Fruit fly (Drosophila melanogaster) whole organism, embryonic: ENCODE measurements around the gene CG43055.

Experiments
- BtbVII ChIP-seq: fragments of 200-800 bp; sonication (Bioruptor generic); optimal IDR thresholded peaks from 3 replicates; lab custom pipeline; 2017; ENCODE audit warnings: missing biosample characterization, mild to moderate bottlenecking, missing genetic modification characterization
- CG11247 ChIP-seq: fragments of 200-800 bp; sonication (Bioruptor generic); IDR thresholded peaks from 2 replicates; pipeline ENCODE4 v1.3.6; 2022; ENCODE audit warnings: missing biosample characterization, missing genetic modification characterization
- CG11560 ChIP-seq: fragments of 200-800 bp; sonication (Bioruptor generic); IDR thresholded peaks from 3 replicates; pipeline ENCODE4 v1.3.6; 2022; ENCODE audit warnings: missing biosample characterization, missing genetic modification characterization
- CG12155 ChIP-seq: fragments of 200-800 bp; sonication (Bioruptor generic); optimal IDR thresholded peaks from 3 replicates; lab custom pipeline; 2016; ENCODE audit warnings: missing biosample characterization, missing genetic modification characterization
- CG13894 ChIP-seq: fragments of 200-800 bp; sonication (Bioruptor generic); optimal IDR thresholded peaks from 3 replicates; lab custom pipeline; 2018; ENCODE audit warnings: missing biosample characterization, mild to moderate bottlenecking, missing genetic modification characterization, moderate library complexity
- CG18011 ChIP-seq: fragments of 200-800 bp; sonication (Bioruptor generic); optimal IDR thresholded peaks from 2 replicates; lab custom pipeline; 2017; ENCODE audit warnings: missing biosample characterization, missing genetic modification characterization, mild to moderate bottlenecking, moderate library complexity, missing genotype
- CG2678 ChIP-seq: fragments of 200-800 bp; sonication (Bioruptor generic); optimal IDR thresholded peaks from 3 replicates; lab custom pipeline; 2019; ENCODE audit warnings: missing biosample characterization, mild to moderate bottlenecking, missing genetic modification characterization, moderate library complexity
- CG34224 ChIP-seq: fragments of 200-800 bp; sonication (Bioruptor generic); IDR thresholded peaks from 3 replicates; pipeline ENCODE4 v1.3.6; 2022; ENCODE audit warnings: missing biosample characterization, missing genetic modification characterization; ENCODE audit not compliant: partially characterized antibody
- CG4730 ChIP-seq: fragments of 200-800 bp; sonication (Bioruptor generic); IDR thresholded peaks from 2 replicates; pipeline ENCODE4 v1.3.6; 2022; ENCODE audit warnings: missing biosample characterization, missing genetic modification characterization
- CG4854 ChIP-seq: fragments of 200-800 bp; sonication (Bioruptor generic); optimal IDR thresholded peaks from 2 replicates; lab custom pipeline; 2016; ENCODE audit warnings: missing biosample characterization, missing genetic modification characterization, inconsistent platforms
- CG9817 ChIP-seq: fragments of 200-800 bp; sonication (Bioruptor generic); optimal IDR thresholded peaks from 2 replicates; lab custom pipeline; 2018; ENCODE audit warnings: missing biosample characterization, mild to moderate bottlenecking, missing genetic modification characterization, moderate library complexity
- CkIIα-i1 ChIP-seq: fragments of 200-800 bp; sonication (Bioruptor generic); IDR thresholded peaks from 2 replicates; pipeline ENCODE4 v1.3.6; 2022; ENCODE audit warnings: missing biosample characterization, missing genetic modification characterization
- Dek ChIP-seq: fragments of 200-800 bp; sonication (Bioruptor generic); optimal IDR thresholded peaks from 3 replicates; lab custom pipeline; 2019; ENCODE audit warnings: missing biosample characterization, mild to moderate bottlenecking, missing genetic modification characterization, moderate library complexity
- Dll ChIP-seq: fragments of 200-800 bp; sonication (Bioruptor generic); IDR thresholded peaks from 4 replicates; pipeline ENCODE4 v1.3.6; 2022; ENCODE audit warnings: missing biosample characterization, missing genetic modification characterization; ENCODE audit not compliant: partially characterized antibody
- Dref ChIP-seq: fragments of 200-800 bp; sonication (Bioruptor generic); IDR thresholded peaks from 2 replicates; pipeline ENCODE4 v1.3.6; 2022; ENCODE audit warnings: missing biosample characterization, missing genetic modification characterization
- Fer2 ChIP-seq: fragments of 200-800 bp; sonication (Bioruptor generic); optimal IDR thresholded peaks from 2 replicates; lab custom pipeline; 2018; ENCODE audit warnings: missing biosample characterization, mild to moderate bottlenecking, missing genetic modification characterization, moderate library complexity
- GATAe ChIP-seq: fragments of 200-800 bp; sonication (Bioruptor generic); conservative IDR thresholded peaks from 2 replicates; pipeline ENCODE4 v1.3.6; 2022; ENCODE audit warnings: missing biosample characterization, missing genetic modification characterization
- Gug ChIP-seq: fragments of 200-800 bp; sonication (Bioruptor generic); IDR thresholded peaks from 4 replicates; pipeline ENCODE4 v1.3.6; 2022; ENCODE audit warnings: missing biosample characterization, missing genetic modification characterization
- H2.0 ChIP-seq: fragments of 200-800 bp; sonication (Bioruptor generic); IDR thresholded peaks from 2 replicates; pipeline ENCODE4 v1.3.6; 2022; ENCODE audit warnings: missing biosample characterization, missing genetic modification characterization
- HHEX ChIP-seq: fragments of 200-800 bp; sonication (Bioruptor generic); optimal IDR thresholded peaks from 3 replicates; lab custom pipeline; 2017; ENCODE audit warnings: missing biosample characterization, mild to moderate bottlenecking, missing genetic modification characterization, missing genetic modification reagents
- HLH54F ChIP-seq: fragments of 200-800 bp; sonication (Bioruptor generic); optimal IDR thresholded peaks from 3 replicates; lab custom pipeline; 2016; ENCODE audit warnings: missing biosample characterization, missing genetic modification characterization
- Hey ChIP-seq: fragments of 200-800 bp; sonication (Bioruptor generic); optimal IDR thresholded peaks from 3 replicates; lab custom pipeline; 2018; ENCODE audit warnings: missing biosample characterization, mild to moderate bottlenecking, missing genetic modification characterization
- Kr ChIP-seq: fragments of 200-800 bp; sonication (Bioruptor generic); optimal IDR thresholded peaks from 2 replicates; lab custom pipeline; 2017; ENCODE audit warnings: missing biosample characterization, mild to moderate bottlenecking, missing genetic modification characterization
- MESR4 ChIP-seq: fragments of 200-800 bp; sonication (Bioruptor generic); optimal IDR thresholded peaks from 2 replicates; lab custom pipeline; 2018; ENCODE audit warnings: missing biosample characterization, mild to moderate bottlenecking, missing genetic modification characterization, moderate library complexity
- NC2β ChIP-seq: fragments of 200-800 bp; sonication (Bioruptor generic); optimal IDR thresholded peaks from 2 replicates; lab custom pipeline; 2016; ENCODE audit warnings: missing biosample characterization, missing genetic modification characterization
- NfI ChIP-seq: fragments of 200-800 bp; sonication (Bioruptor generic); optimal IDR thresholded peaks from 3 replicates; lab custom pipeline; 2018; ENCODE audit warnings: missing biosample characterization, mild to moderate bottlenecking, missing genetic modification characterization, moderate library complexity
- Ravus ChIP-seq: fragments of 200-800 bp; sonication (Bioruptor generic); IDR thresholded peaks from 2 replicates; pipeline ENCODE4 v1.3.6; 2022; ENCODE audit warnings: missing biosample characterization, missing genetic modification characterization
- Rfx ChIP-seq: fragments of 200-800 bp; sonication (Bioruptor generic); IDR thresholded peaks from 2 replicates; pipeline ENCODE4 v1.3.6; 2022; ENCODE audit warnings: missing biosample characterization, missing genetic modification characterization
- Side ChIP-seq: fragments of 200-800 bp; sonication (Bioruptor generic); optimal IDR thresholded peaks from 2 replicates; lab custom pipeline; 2016; ENCODE audit warnings: missing biosample characterization, missing genetic modification characterization
- Spps ChIP-seq: fragments of 200-800 bp; sonication (Bioruptor generic); optimal IDR thresholded peaks from 2 replicates; lab custom pipeline; 2018; ENCODE audit warnings: missing biosample characterization, mild to moderate bottlenecking, missing genetic modification characterization
- Trl ChIP-seq, 3 experiments: fragments of >200 bp in 2 of 3; fragments of 200-800 bp in 1 of 3; sonication (Bioruptor generic) in 1 of 3; optimal IDR thresholded peaks; 2 replicates in 1 of 3; 3 replicates in 2 of 3; lab custom pipeline; 2016 to 2017; ENCODE audit warnings: missing biosample characterization in 1 of 3, missing genetic modification characterization in 1 of 3
- amos ChIP-seq: fragments of 200-800 bp; sonication (Bioruptor generic); IDR thresholded peaks from 2 replicates; pipeline ENCODE4 v1.3.6; 2022; ENCODE audit warnings: missing biosample characterization, missing genetic modification characterization; ENCODE audit not compliant: partially characterized antibody
- ap ChIP-seq: fragments of 200-800 bp; sonication (Bioruptor generic); IDR thresholded peaks from 2 replicates; pipeline ENCODE4 v1.3.6; 2022; ENCODE audit warnings: missing biosample characterization, missing genetic modification characterization
- bsh ChIP-seq, 2 experiments: fragments of 200-800 bp; sonication (Bioruptor generic); optimal IDR thresholded peaks; 2 replicates each; lab custom pipeline; 2017 to 2018; ENCODE audit warnings: mild to moderate bottlenecking in 2 of 2, missing biosample characterization in 2 of 2, missing genetic modification characterization in 2 of 2, moderate library complexity in 1 of 2
- emc ChIP-seq: fragments of 200-800 bp; sonication (Bioruptor generic); optimal IDR thresholded peaks from 2 replicates; lab custom pipeline; 2016; ENCODE audit warnings: missing biosample characterization, missing genetic modification characterization
- gsb-n ChIP-seq: fragments of 200-800 bp; sonication (Bioruptor generic); optimal IDR thresholded peaks from 3 replicates; lab custom pipeline; 2018; ENCODE audit warnings: missing biosample characterization, mild to moderate bottlenecking, missing genetic modification characterization
- ken ChIP-seq: fragments of 200-800 bp; sonication (Bioruptor generic); IDR thresholded peaks from 3 replicates; pipeline ENCODE4 v1.3.6; 2022; ENCODE audit warnings: missing biosample characterization, missing genetic modification characterization
- klu ChIP-seq: fragments of 200-800 bp; sonication (Bioruptor generic); IDR thresholded peaks from 2 replicates; pipeline ENCODE4 v1.3.6; 2022; ENCODE audit warnings: missing biosample characterization, missing genetic modification characterization
- lilli ChIP-seq: fragments of 200-800 bp; sonication (Bioruptor generic); optimal IDR thresholded peaks from 3 replicates; lab custom pipeline; 2016; ENCODE audit warnings: missing biosample characterization, missing genetic modification characterization
- nau ChIP-seq: fragments of 200-800 bp; sonication (Bioruptor generic); optimal IDR thresholded peaks from 3 replicates; lab custom pipeline; 2017; ENCODE audit warnings: missing biosample characterization, mild to moderate bottlenecking, missing genetic modification characterization, missing genetic modification reagents
- nom ChIP-seq: fragments of 200-800 bp; sonication (Bioruptor generic); optimal IDR thresholded peaks from 2 replicates; lab custom pipeline; 2017; ENCODE audit warnings: missing biosample characterization, missing genetic modification characterization, mild to moderate bottlenecking, moderate library complexity, missing genetic modification reagents
- ranshi ChIP-seq: fragments of 200-800 bp; sonication (Bioruptor generic); IDR thresholded peaks from 2 replicates; pipeline ENCODE4 v1.3.6; 2022; ENCODE audit warnings: missing biosample characterization, missing genetic modification characterization
- salm ChIP-seq: fragments of 200-800 bp; sonication (Bioruptor generic); optimal IDR thresholded peaks from 2 replicates; lab custom pipeline; 2018; ENCODE audit warnings: missing biosample characterization, mild to moderate bottlenecking, missing genetic modification characterization
- trem ChIP-seq: fragments of 200-800 bp; optimal IDR thresholded peaks from 3 replicates; lab custom pipeline; 2019; ENCODE audit warnings: missing biosample characterization, mild to moderate bottlenecking, missing genetic modification characterization, moderate library complexity
- trh ChIP-seq: fragments of 200-800 bp; sonication (Bioruptor generic); optimal IDR thresholded peaks from 2 replicates; lab custom pipeline; 2016; ENCODE audit warnings: missing biosample characterization, missing genetic modification characterization
- unc-4 ChIP-seq: fragments of 200-800 bp; sonication (Bioruptor generic); IDR thresholded peaks from 2 replicates; pipeline ENCODE4 v1.3.6; 2022; ENCODE audit warnings: missing biosample characterization, missing genetic modification characterization; ENCODE audit not compliant: partially characterized antibody
- vfl ChIP-seq: fragments of 200-800 bp; sonication (Bioruptor generic); optimal IDR thresholded peaks from 2 replicates; lab custom pipeline; 2016; ENCODE audit warnings: missing biosample characterization, missing genetic modification characterization
- vvl ChIP-seq: fragments of 200-800 bp; sonication (Bioruptor generic); IDR thresholded peaks from 2 replicates; pipeline ENCODE4 v1.3.6; 2022; ENCODE audit warnings: missing biosample characterization, missing genetic modification characterization

Gene CG43055

DNA sequence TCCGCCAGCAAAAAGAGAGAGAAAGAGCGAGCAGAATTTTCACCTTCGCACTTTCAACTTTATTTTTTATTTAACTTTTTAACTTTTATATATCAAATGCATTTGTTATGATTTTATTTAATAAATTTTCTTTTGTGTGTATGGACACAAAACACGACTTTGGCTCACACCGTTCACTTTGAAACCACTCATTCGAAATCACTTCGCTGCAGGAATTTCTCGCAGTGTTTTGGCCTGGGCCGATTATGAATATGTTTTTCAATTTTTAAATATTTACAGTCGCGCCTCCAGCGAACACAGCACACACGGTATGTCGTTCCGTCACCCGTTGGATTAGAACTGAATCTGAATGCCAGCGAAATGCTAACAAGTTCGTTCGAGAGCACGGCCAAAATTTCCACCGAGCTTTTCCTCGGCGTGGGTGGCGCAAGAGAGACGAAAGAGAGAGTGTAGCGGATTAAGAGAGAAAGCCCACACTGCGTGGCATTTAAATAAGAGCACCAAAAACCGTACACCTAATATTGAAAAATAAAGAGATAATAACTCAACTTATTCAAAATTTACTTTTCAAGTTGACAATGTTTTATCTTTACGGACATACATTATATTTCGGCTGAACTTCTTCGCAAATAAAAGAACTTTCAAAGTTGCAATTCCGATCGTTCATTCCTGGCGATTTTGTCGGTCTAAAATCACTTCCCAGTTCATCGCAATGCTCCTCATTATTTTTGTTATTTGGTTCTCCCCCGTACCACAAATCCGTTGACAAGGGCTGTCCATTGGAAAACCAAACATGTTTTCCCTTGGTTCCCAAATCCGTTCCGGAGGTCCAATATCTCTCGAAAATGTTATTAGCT lies 30.2 kb downstream of the CG43055 start, which contains the start of gene CG15431 (continued):
- TF ChIP-seq Spps (tag; lab: Kevin White, UChicago): no peak
- TF ChIP-seq Rfx (GFP tag; lab: Robert Waterston, UW): peak; percentile 73
- no peak for TF ChIP-seq trem (tag; lab: Kevin White, UChicago)
- peak; percentile 14; the same call in 1 of the 2 replicates for TF ChIP-seq amos (GFP tag; lab: Robert Waterston, UW)
- TF ChIP-seq CG4730 (GFP tag; lab: Robert Waterston, UW): no peak
- no peak for TF ChIP-seq nom
- no peak for TF ChIP-seq GATAe (GFP tag; lab: Robert Waterston, UW)
- no peak for TF ChIP-seq Fer2
- TF ChIP-seq Side (GFP tag; lab: Kevin White, UChicago): no peak
- peak; percentile 41 for TF ChIP-seq CG4854 (GFP tag; lab: Kevin White, UChicago)
- no peak for TF ChIP-seq Kr (GFP tag; lab: Kevin White, UChicago)
- no peak for TF ChIP-seq Hey (tag; lab: Kevin White, UChicago)
- TF ChIP-seq unc-4 (GFP tag; lab: Robert Waterston, UW): no peak
- no peak for TF ChIP-seq CG34224 (GFP tag; lab: Robert Waterston, UW)
- no peak for TF ChIP-seq Dll (GFP tag; lab: Robert Waterston, UW)
- no peak for TF ChIP-seq CG12155
- peak; percentile 66 for TF ChIP-seq HHEX (GFP tag; lab: Kevin White, UChicago)
- TF ChIP-seq bsh (GFP tag; optimal IDR thresholded peaks at IDR 0.05; lab: Kevin White, UChicago): no peak
- peak; percentile 43 for TF ChIP-seq BtbVII
- TF ChIP-seq emc (GFP tag; lab: Kevin White, UChicago): no peak
- no peak; the same call in 1 of the 2 replicates for TF ChIP-seq ranshi (GFP tag; lab: Robert Waterston, UW)
- 0 out of 3 replicates have a peak, but pooled peaks have one; percentile 42 for TF ChIP-seq ken (GFP tag; lab: Robert Waterston, UW)
- no peak for TF ChIP-seq gsb-n (tag; lab: Kevin White, UChicago)
- TF ChIP-seq salm (tag; lab: Kevin White, UChicago): peak; percentile 32
- TF ChIP-seq NfI (GFP tag; lab: Kevin White, UChicago): peak; percentile 67
- TF ChIP-seq NC2β (GFP tag; lab: Kevin White, UChicago): no peak
- peak; percentile 68 for TF ChIP-seq Dek
- peak; percentile 57 for TF ChIP-seq klu (GFP tag; lab: Robert Waterston, UW)
- TF ChIP-seq H2.0 (GFP tag; lab: Robert Waterston, UW): peak; percentile 57
- TF ChIP-seq Dref (GFP tag; lab: Robert Waterston, UW): no peak
- no peak for TF ChIP-seq MESR4
- no peak for TF ChIP-seq trh (GFP tag; lab: Kevin White, UChicago)
- TF ChIP-seq nau (GFP tag; lab: Kevin White, UChicago): peak; percentile 55
- peak; percentile 15 for TF ChIP-seq CG13894
- peak; percentile 25 for TF ChIP-seq CG18011
- TF ChIP-seq lilli: peak; percentile 69
- TF ChIP-seq CG9817 (tag; lab: Kevin White, UChicago): peak; percentile 29
- TF ChIP-seq vvl: peak; percentile 76
- peak; percentile 58 for TF ChIP-seq CG11247
- 0 out of 3 replicates have a peak, but pooled peaks have one; percentile 51 for TF ChIP-seq CG11560 (tag; lab: Robert Waterston, UW)
- TF ChIP-seq vfl (GFP tag; lab: Kevin White, UChicago): peak; percentile 21
- no peak for TF ChIP-seq ap (GFP tag; lab: Robert Waterston, UW)
- TF ChIP-seq HLH54F (GFP tag; lab: Kevin White, UChicago): peak; percentile 46
- TF ChIP-seq Trl (optimal IDR thresholded peaks at IDR 0.05; lab: Kevin White, UChicago): peak; percentile 73 to 82
- TF ChIP-seq Trl (GFP tag; optimal IDR thresholded peaks at IDR 0.05; lab: Kevin White, UChicago): no peak
- TF ChIP-seq Ravus (GFP tag; lab: Robert Waterston, UW): no peak
- TF ChIP-seq CkIIα-i1 (GFP tag; lab: Robert Waterston, UW): peak; percentile 65; the same call in 1 of the 2 replicates
- peak; percentile 69 for TF ChIP-seq CG2678 (tag; lab: Kevin White, UChicago)
- peak; percentile 33; the same call in 1 of the 4 replicates for TF ChIP-seq Gug (GFP tag; lab: Robert Waterston, UW)
